Fruit fly (Drosophila melanogaster) whole organism, pupa: ENCODE measurements around the gene polybromo.
A peak's percentile ranks its signal among the peaks of the same experiment; 100 is the strongest.

ENCODE experiments used
- CG10348 ChIP-seq: fragments of 200-800 bp; sonication (Bioruptor generic); IDR thresholded peaks from 2 replicates; pipeline ENCODE4 v1.3.6; 2022; ENCODE audit warnings: missing biosample characterization, missing genetic modification characterization
- CG12605 ChIP-seq: fragments of 200-800 bp; sonication (Bioruptor generic); IDR thresholded peaks from 2 replicates; pipeline ENCODE4 v1.3.6; 2022; ENCODE audit warnings: missing biosample characterization, missing genetic modification characterization
- CG13204 ChIP-seq: fragments of 200-800 bp; sonication (Bioruptor generic); optimal IDR thresholded peaks from 2 replicates; lab custom pipeline; 2018; ENCODE audit warnings: missing biosample characterization, mild to moderate bottlenecking, missing genetic modification characterization, moderate library complexity
- CG14655 ChIP-seq: fragments of 200-800 bp; sonication (Bioruptor generic); optimal IDR thresholded peaks from 3 replicates; lab custom pipeline; 2017; ENCODE audit warnings: mild to moderate bottlenecking, missing biosample characterization, missing genetic modification reagents, missing genetic modification characterization
- CG15710 ChIP-seq: fragments of 200-800 bp; sonication (Bioruptor generic); optimal IDR thresholded peaks from 2 replicates; lab custom pipeline; 2018; ENCODE audit warnings: missing biosample characterization, mild to moderate bottlenecking, missing genetic modification characterization, moderate library complexity
- CG17806 ChIP-seq: fragments of 200-800 bp; sonication (Bioruptor generic); optimal IDR thresholded peaks from 2 replicates; lab custom pipeline; 2018; ENCODE audit warnings: missing biosample characterization, mild to moderate bottlenecking, missing genetic modification characterization, moderate library complexity
- CG32121 ChIP-seq: fragments of 200-800 bp; sonication (Bioruptor generic); IDR thresholded peaks from 2 replicates; pipeline ENCODE4 v1.3.6; 2022; ENCODE audit warnings: missing biosample characterization, missing genetic modification characterization
- CG34367 ChIP-seq: fragments of 200-800 bp; sonication (Bioruptor generic); optimal IDR thresholded peaks from 2 replicates; lab custom pipeline; 2018; ENCODE audit warnings: missing biosample characterization, mild to moderate bottlenecking, missing genetic modification characterization
- CG4496 ChIP-seq: fragments of 200-800 bp; sonication (Bioruptor generic); IDR thresholded peaks from 3 replicates; pipeline ENCODE4 v1.3.6; 2022; ENCODE audit warnings: missing biosample characterization, missing genetic modification characterization
- CG8159 ChIP-seq: fragments of 200-800 bp; sonication (Bioruptor generic); optimal IDR thresholded peaks from 3 replicates; lab custom pipeline; 2018; ENCODE audit warnings: missing biosample characterization, mild to moderate bottlenecking, missing genetic modification characterization, moderate library complexity
- CG8301 ChIP-seq: fragments of 200-800 bp; sonication (Bioruptor generic); optimal IDR thresholded peaks from 2 replicates; lab custom pipeline; 2018; ENCODE audit warnings: missing biosample characterization, mild to moderate bottlenecking, missing genetic modification characterization
- CG9948 ChIP-seq: fragments of 200-800 bp; sonication (Bioruptor generic); optimal IDR thresholded peaks from 2 replicates; lab custom pipeline; 2018; ENCODE audit warnings: missing biosample characterization, mild to moderate bottlenecking, missing genetic modification characterization, moderate library complexity
- D1 ChIP-seq: fragments of 200-800 bp; sonication (Bioruptor generic); optimal IDR thresholded peaks from 2 replicates; lab custom pipeline; 2018; ENCODE audit warnings: missing biosample characterization, mild to moderate bottlenecking, missing genetic modification characterization, moderate library complexity
- EcR ChIP-seq: fragments of 200-800 bp; sonication (Bioruptor generic); optimal IDR thresholded peaks from 3 replicates; lab custom pipeline; 2019; ENCODE audit warnings: missing biosample characterization, missing genetic modification characterization, mild to moderate bottlenecking, moderate library complexity, missing genetic modification reagents
- Ets98B ChIP-seq: fragments of 200-800 bp; sonication (Bioruptor generic); IDR thresholded peaks from 2 replicates; pipeline ENCODE4 v1.3.6; 2022; ENCODE audit warnings: missing biosample characterization, missing genetic modification characterization
- Pif1A ChIP-seq: fragments of 200-800 bp; sonication (Bioruptor generic); optimal IDR thresholded peaks from 3 replicates; lab custom pipeline; 2016; ENCODE audit warnings: missing biosample characterization, missing genetic modification characterization
- Pif1B ChIP-seq: fragments of 200-800 bp; sonication (Bioruptor generic); optimal IDR thresholded peaks from 3 replicates; lab custom pipeline; 2016; ENCODE audit warnings: missing biosample characterization, missing genetic modification characterization
- Snoo ChIP-seq: fragments of 200-800 bp; sonication (Bioruptor generic); optimal IDR thresholded peaks from 3 replicates; lab custom pipeline; 2017; ENCODE audit warnings: missing biosample characterization, mild to moderate bottlenecking, missing genetic modification characterization, inconsistent platforms
- fd96Ca ChIP-seq: fragments of 200-800 bp; sonication (Bioruptor generic); IDR thresholded peaks from 3 replicates; pipeline ENCODE4 v1.3.6; 2022; ENCODE audit warnings: missing biosample characterization, missing genetic modification characterization
- gl ChIP-seq: fragments of 200-800 bp; sonication (Bioruptor generic); optimal IDR thresholded peaks from 2 replicates; lab custom pipeline; 2018; ENCODE audit warnings: missing biosample characterization, mild to moderate bottlenecking, missing genetic modification characterization
- rn ChIP-seq: fragments of 200-800 bp; sonication (Bioruptor generic); IDR thresholded peaks from 2 replicates; pipeline ENCODE4 v1.3.6; 2022; ENCODE audit warnings: missing biosample characterization, missing genetic modification characterization

polybromo gene

DNA sequence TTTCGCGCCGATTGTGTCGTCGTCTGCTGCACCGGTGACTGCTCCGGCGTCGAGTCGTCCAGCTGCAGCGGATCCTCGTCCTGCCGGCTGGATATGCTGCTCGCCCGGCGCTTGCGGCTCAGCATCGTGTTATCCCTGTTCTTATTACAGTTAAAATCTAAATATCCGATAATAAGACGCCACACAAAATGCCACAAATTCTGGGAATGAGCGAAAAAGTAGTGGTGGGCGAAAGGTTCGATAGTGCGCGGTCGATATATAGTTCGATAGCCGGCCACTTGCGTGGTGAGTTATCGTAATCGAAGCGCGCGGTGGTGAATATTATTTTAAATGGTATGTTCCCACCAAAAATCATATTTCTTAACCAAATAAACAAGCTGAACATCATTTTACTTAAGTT, at the start of gene polybromo:
TSS of gene polybromo (minus strand) at position 212 of the 400 bp plus-strand sequence.
- TF ChIP-seq CG15710 (tag; lab: Kevin White, UChicago) (no peak), CG12605 (GFP tag; lab: Robert Waterston, UW) (no peak), EcR (no peak), CG9948 (no peak), CG32121 (GFP tag; lab: Robert Waterston, UW) (no peak), CG13204 (GFP tag; lab: Kevin White, UChicago) (no peak), gl (no peak), rn (GFP tag; lab: Robert Waterston, UW) (no peak), fd96Ca (GFP tag; lab: Robert Waterston, UW) (no peak), CG14655 (no peak), Pif1A (no peak), D1 (tag; lab: Kevin White, UChicago) (no peak), CG8301 (tag; lab: Kevin White, UChicago) (no peak), CG10348 (GFP tag; lab: Robert Waterston, UW) (no peak), CG8159 (tag; lab: Kevin White, UChicago) (no peak), CG17806 (tag; lab: Kevin White, UChicago) (no peak), Snoo (tag; lab: Kevin White, UChicago) (no peak), Pif1B (GFP tag; lab: Kevin White, UChicago) (no peak), CG34367 (tag; lab: Kevin White, UChicago) (no peak), CG4496 (GFP tag; lab: Robert Waterston, UW) (no peak)

DNA sequence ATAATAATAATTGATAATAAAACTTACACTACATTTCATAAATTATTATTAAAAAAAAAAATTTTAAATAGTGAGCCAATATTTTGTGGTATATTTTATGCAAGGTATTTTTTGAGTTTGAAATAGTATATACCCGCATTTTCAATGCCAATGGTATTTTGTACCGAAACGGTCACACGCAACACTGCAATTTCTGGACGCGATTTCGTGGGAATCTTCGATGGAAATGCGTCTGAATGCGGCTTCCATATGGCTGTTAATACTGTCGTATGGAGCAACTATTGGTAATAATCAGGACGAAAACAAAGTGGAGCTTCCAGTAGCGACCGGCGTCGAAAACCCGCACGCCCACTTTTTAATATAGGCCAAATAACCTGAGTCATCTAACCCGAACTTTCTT, 46.4 kb upstream of the polybromo start, which contains the start of gene Nct:
TSS of gene Nct (plus strand) at position 173 of the 400 bp plus-strand sequence.
- TF ChIP-seq Ets98B (GFP tag; lab: Robert Waterston, UW) (no peak), Pif1B (GFP tag; lab: Kevin White, UChicago) (no peak), CG17806 (tag; lab: Kevin White, UChicago) (no peak)

DNA sequence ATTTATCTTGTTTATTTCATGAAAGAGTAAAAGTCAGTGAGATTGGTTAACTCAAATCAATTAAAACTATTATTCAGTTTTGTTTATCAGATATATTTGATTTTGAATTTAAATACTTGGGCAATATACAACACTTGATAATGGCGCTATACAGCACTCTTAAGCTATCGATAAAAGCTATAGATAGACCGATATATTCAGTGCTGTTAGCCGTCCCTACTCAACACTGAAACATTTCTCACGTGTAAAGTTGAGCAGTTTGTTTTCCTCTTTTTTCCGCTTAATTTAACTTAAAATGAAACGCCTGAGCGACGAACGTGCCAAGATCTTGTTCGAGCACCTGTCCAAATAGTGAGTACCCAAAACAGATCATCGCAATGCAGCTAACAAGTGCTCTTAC, 45.4 kb upstream of the polybromo start, which contains the start of gene CG7006:
TSS of gene CG7006 (plus strand) at position 208 of the 400 bp plus-strand sequence.
- TF ChIP-seq rn (GFP tag; lab: Robert Waterston, UW): 0 out of 2 replicates have a peak, but pooled peaks have one; percentile 24
- peak; percentile 30 for TF ChIP-seq Snoo (tag; lab: Kevin White, UChicago)
- no peak for TF ChIP-seq CG13204 (GFP tag; lab: Kevin White, UChicago)
- TF ChIP-seq D1 (tag; lab: Kevin White, UChicago): no peak
- peak; percentile 43; the same call in 1 of the 2 replicates for TF ChIP-seq Ets98B (GFP tag; lab: Robert Waterston, UW)
- no peak for TF ChIP-seq CG32121 (GFP tag; lab: Robert Waterston, UW)
- TF ChIP-seq CG14655: no peak
- TF ChIP-seq CG9948: no peak
- no peak for TF ChIP-seq EcR

DNA sequence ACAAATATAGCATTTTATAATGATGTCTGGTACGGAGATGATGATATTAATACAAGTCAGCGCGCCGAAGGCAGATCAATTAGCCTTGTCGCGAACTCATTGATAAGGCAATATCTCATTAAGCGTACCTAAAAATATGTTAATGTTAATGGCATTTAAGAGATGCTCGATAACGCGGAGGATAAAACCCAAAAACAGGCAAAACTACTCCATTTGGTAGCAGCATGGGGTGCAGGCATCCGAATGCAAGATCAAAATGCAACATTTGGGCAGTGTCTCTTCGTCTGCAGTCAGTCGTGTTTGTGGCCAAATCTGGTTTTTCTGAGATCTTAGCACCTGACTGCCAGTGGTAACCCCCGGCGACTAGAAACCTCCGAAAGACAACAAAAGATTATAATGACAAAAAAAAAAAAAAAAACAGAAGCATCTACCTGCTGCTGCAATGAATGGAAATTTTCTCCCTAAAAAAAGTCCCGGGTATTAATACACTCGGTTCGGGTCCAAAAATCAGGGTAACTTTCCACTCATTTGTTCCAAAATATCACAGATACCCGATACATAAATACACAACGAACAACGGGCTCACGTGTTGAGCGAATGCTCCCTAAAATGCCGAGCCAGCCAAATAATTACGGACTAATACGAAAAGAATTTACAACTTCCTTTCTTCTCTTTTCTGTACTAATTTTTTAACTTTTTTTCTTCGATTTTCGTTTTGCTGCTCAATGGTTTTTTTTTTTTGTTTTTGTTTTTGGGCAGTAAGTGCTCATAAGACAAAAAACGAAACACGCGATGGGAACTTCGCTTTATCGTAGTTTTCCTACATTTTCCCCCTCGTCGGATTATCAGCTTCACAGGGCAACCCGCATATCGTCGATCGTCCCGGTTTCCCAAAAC, 41.1 kb upstream of the polybromo start:
- no peak for TF ChIP-seq EcR
- no peak for TF ChIP-seq CG8159 (tag; lab: Kevin White, UChicago)
- TF ChIP-seq CG15710 (tag; lab: Kevin White, UChicago): no peak
- TF ChIP-seq CG10348 (GFP tag; lab: Robert Waterston, UW): no peak
- no peak for TF ChIP-seq CG9948
- TF ChIP-seq Ets98B (GFP tag; lab: Robert Waterston, UW): no peak
- no peak for TF ChIP-seq Pif1A
- no peak for TF ChIP-seq CG8301 (tag; lab: Kevin White, UChicago)
- TF ChIP-seq CG4496 (GFP tag; lab: Robert Waterston, UW): no peak
- no peak for TF ChIP-seq CG17806 (tag; lab: Kevin White, UChicago)
- TF ChIP-seq D1 (tag; lab: Kevin White, UChicago): no peak
- TF ChIP-seq Pif1B (GFP tag; lab: Kevin White, UChicago): no peak
- no peak for TF ChIP-seq CG14655
- TF ChIP-seq fd96Ca (GFP tag; lab: Robert Waterston, UW): no peak
- TF ChIP-seq, all 21 proteins: peak for 0

DNA sequence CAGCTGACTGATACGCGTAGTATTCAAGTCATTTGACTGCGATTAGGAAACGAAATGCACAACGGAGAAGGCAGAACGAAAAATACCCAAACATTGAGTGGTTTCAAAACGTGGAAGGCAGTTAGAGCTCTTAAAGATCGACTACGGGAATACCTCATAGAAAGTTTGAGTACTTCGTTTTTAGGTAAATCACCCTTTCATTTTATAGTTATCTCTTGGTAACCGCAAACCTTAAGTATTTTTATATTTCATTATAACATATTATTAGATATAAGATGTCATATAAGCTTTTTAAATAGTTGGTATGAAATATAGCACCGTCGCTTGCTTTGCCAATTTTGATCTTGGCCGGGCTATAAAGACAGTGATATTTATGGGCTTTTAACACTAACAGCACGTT, 40.1 kb upstream of the polybromo start:
- TF ChIP-seq CG10348 (GFP tag; lab: Robert Waterston, UW): no peak
- TF ChIP-seq Ets98B (GFP tag; lab: Robert Waterston, UW): no peak
- no peak for TF ChIP-seq gl

DNA sequence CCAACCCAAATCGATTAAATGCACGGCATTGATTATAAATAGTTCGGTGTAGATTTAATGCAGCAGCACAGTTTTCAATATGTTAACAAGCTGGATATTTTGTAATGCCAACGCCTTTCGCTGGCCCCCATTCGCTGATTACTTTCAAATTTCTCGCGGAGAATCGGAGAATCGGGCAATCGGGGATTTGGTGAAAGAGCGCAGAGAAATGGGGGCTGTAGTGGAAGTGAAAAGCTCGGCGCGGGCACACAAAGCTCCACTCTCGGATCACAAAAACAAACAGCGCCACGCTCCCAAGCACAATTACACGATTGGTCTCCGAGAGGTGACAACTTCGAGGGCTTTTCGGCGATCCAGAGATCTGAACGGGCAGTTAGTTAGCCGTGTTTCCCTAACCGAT, 36.6 kb upstream of the polybromo start, which contains the start of gene Esp:
TSS of gene Esp (plus strand) at position 301 of the 400 bp plus-strand sequence.
- TF ChIP-seq CG12605 (GFP tag; lab: Robert Waterston, UW) (no peak), gl (no peak), fd96Ca (GFP tag; lab: Robert Waterston, UW) (no peak), CG15710 (tag; lab: Kevin White, UChicago) (no peak), D1 (tag; lab: Kevin White, UChicago) (no peak), CG10348 (GFP tag; lab: Robert Waterston, UW) (no peak), Ets98B (GFP tag; lab: Robert Waterston, UW) (no peak), Pif1B (GFP tag; lab: Kevin White, UChicago) (no peak), CG14655 (no peak), rn (GFP tag; lab: Robert Waterston, UW) (no peak), EcR (no peak), Pif1A (no peak), CG8301 (tag; lab: Kevin White, UChicago) (no peak), CG8159 (tag; lab: Kevin White, UChicago) (no peak), CG17806 (tag; lab: Kevin White, UChicago) (no peak), CG13204 (GFP tag; lab: Kevin White, UChicago) (no peak), Snoo (tag; lab: Kevin White, UChicago) (no peak), CG32121 (GFP tag; lab: Robert Waterston, UW) (no peak)
